Worm (Caenorhabditis elegans) whole organism, dauer: ENCODE measurements around the gene elpc-3.

Experiments used
- unc-62 ChIP-seq: sonication (generic microtip); optimal IDR thresholded peaks from 2 replicates; lab custom pipeline; 2017; ENCODE audit warnings: missing biosample characterization, missing genetic modification reagents, missing genetic modification characterization

elpc-3 gene

ce11 chrV:12181310-12181709 lies at the start of gene elpc-3:
elpc-3 (minus strand) TSS chrV:12181410.
- no peak for TF ChIP-seq unc-62 (GFP tag; lab: Kevin White, UChicago)

ce11 chrV:12213027-12213426 lies 31.8 kb upstream of the elpc-3 start, which contains the start of gene vab-8:
vab-8 (plus strand) TSS chrV:12213327.
- TF ChIP-seq unc-62 (GFP tag; lab: Kevin White, UChicago) = no peak

ce11 chrV:12211090-12211489 lies 29.9 kb upstream of the elpc-3 start:
- no peak for TF ChIP-seq unc-62 (GFP tag; lab: Kevin White, UChicago)

- TF ChIP-seq unc-62 (GFP tag; lab: Kevin White, UChicago) = no peak
These were observed 28.7 kb upstream of the elpc-3 start for ce11 chrV:12209951-12210350.

ce11 chrV:12208678-12209077 lies 27.5 kb upstream of the elpc-3 start:
- TF ChIP-seq unc-62 (GFP tag; lab: Kevin White, UChicago) = no peak

ce11 chrV:12199474-12199873 lies 18.3 kb upstream of the elpc-3 start:
- no peak for TF ChIP-seq unc-62 (GFP tag; lab: Kevin White, UChicago)

ce11 chrV:12198545-12198944 lies 17.3 kb upstream of the elpc-3 start, which contains the start of gene lon-3:
lon-3 (minus strand) TSS chrV:12198645.
- no peak for TF ChIP-seq unc-62 (GFP tag; lab: Kevin White, UChicago)

- TF ChIP-seq unc-62 (GFP tag; lab: Kevin White, UChicago) = no peak
These were observed 16.5 kb upstream of the elpc-3 start for ce11 chrV:12197748-12198147.

ce11 chrV:12196659-12197058 lies 15.4 kb upstream of the elpc-3 start:
- no peak for TF ChIP-seq unc-62 (GFP tag; lab: Kevin White, UChicago)

- no peak for TF ChIP-seq unc-62 (GFP tag; lab: Kevin White, UChicago)
These were observed 14.6 kb upstream of the elpc-3 start, which contains the start of gene ZK836.3 for ce11 chrV:12195845-12196244. ZK836.3 (minus strand) TSS chrV:12195945.

- no peak for TF ChIP-seq unc-62 (GFP tag; lab: Kevin White, UChicago)
These were observed 13.1 kb upstream of the elpc-3 start, which contains the start of gene ogdh-2 for ce11 chrV:12194275-12194674. ogdh-2 (plus strand) TSS chrV:12194507.

ce11 chrV:12192129-12192528 lies 10.9 kb upstream of the elpc-3 start, which contains the start of gene rnp-1:
rnp-1 (plus strand) TSS chrV:12192273.
- no peak for TF ChIP-seq unc-62 (GFP tag; lab: Kevin White, UChicago)

- no peak for TF ChIP-seq unc-62 (GFP tag; lab: Kevin White, UChicago)
These were observed 9.8 kb upstream of the elpc-3 start, which contains the start of gene dpy-30 for ce11 chrV:12190943-12191569. dpy-30 (plus strand) TSS chrV:12191519.

- no peak for TF ChIP-seq unc-62 (GFP tag; lab: Kevin White, UChicago)
These were observed 7.6 kb upstream of the elpc-3 start for ce11 chrV:12188830-12189229.

ce11 chrV:12187344-12187743 lies 6.1 kb upstream of the elpc-3 start, which contains the start of gene ZK863.8:
ZK863.8 (minus strand) TSS chrV:12187516.
- no peak for TF ChIP-seq unc-62 (GFP tag; lab: Kevin White, UChicago)

- no peak for TF ChIP-seq unc-62 (GFP tag; lab: Kevin White, UChicago)
These were observed 3.2 kb upstream of the elpc-3 start, which contains the start of gene srd-4 for ce11 chrV:12184308-12184999. srd-4 (plus strand) TSS chrV:12184949.
